Fruit fly (Drosophila melanogaster) whole organism, embryonic: ENCODE data around the gene CG14424.

Experiments used
- ATbp ChIP-seq: fragments of 200-800 bp; sonication (Bioruptor generic); optimal IDR thresholded peaks from 2 replicates; lab custom pipeline; 2017; ENCODE audit warnings: missing biosample characterization, mild to moderate bottlenecking, missing genetic modification characterization, missing genetic modification reagents
- Antp ChIP-seq: fragments of 200-800 bp; sonication (Bioruptor generic); optimal IDR thresholded peaks from 3 replicates; lab custom pipeline; 2016; ENCODE audit warnings: missing biosample characterization, missing genetic modification characterization
- CG1024 ChIP-seq: fragments of 200-800 bp; sonication (Bioruptor generic); IDR thresholded peaks from 2 replicates; pipeline ENCODE4 v1.3.6; 2022; ENCODE audit warnings: missing biosample characterization, missing genetic modification characterization
- CG10267 ChIP-seq: fragments of 200-800 bp; sonication (Bioruptor generic); optimal IDR thresholded peaks from 2 replicates; lab custom pipeline; 2018; ENCODE audit warnings: missing biosample characterization, mild to moderate bottlenecking, missing genetic modification characterization, moderate library complexity
- CG10654 ChIP-seq: fragments of 200-800 bp; sonication (Bioruptor generic); optimal IDR thresholded peaks from 2 replicates; lab custom pipeline; 2016; ENCODE audit warnings: missing biosample characterization, missing genetic modification characterization
- CG14965 ChIP-seq: fragments of 200-800 bp; sonication (Bioruptor generic); optimal IDR thresholded peaks from 2 replicates; lab custom pipeline; 2016; ENCODE audit warnings: missing biosample characterization, missing genetic modification characterization, borderline replicate concordance
- CG17359 ChIP-seq: fragments of 200-800 bp; sonication (Bioruptor generic); optimal IDR thresholded peaks from 3 replicates; lab custom pipeline; 2018; ENCODE audit warnings: missing biosample characterization, mild to moderate bottlenecking, missing genetic modification characterization, moderate library complexity
- CG17829 ChIP-seq: fragments of 200-800 bp; optimal IDR thresholded peaks from 2 replicates; lab custom pipeline; 2019; ENCODE audit warnings: missing biosample characterization, mild to moderate bottlenecking, missing genetic modification characterization, moderate library complexity
- CG1832 ChIP-seq: fragments of 200-800 bp; sonication (Bioruptor generic); optimal IDR thresholded peaks from 2 replicates; lab custom pipeline; 2017; ENCODE audit warnings: missing biosample characterization, mild to moderate bottlenecking, missing genetic modification characterization, inconsistent platforms
- CG18764 ChIP-seq: fragments of 200-800 bp; sonication (Bioruptor generic); optimal IDR thresholded peaks from 3 replicates; lab custom pipeline; 2016; ENCODE audit warnings: missing biosample characterization, missing genetic modification characterization
- CG2129 ChIP-seq: fragments of 200-800 bp; sonication (Bioruptor generic); IDR thresholded peaks from 2 replicates; pipeline ENCODE4 v1.3.6; 2022; ENCODE audit warnings: missing biosample characterization, missing genetic modification characterization; ENCODE audit not compliant: partially characterized antibody
- CG2199 ChIP-seq: fragments of 200-800 bp; sonication (Bioruptor generic); IDR thresholded peaks from 3 replicates; pipeline ENCODE4 v1.3.6; 2022; ENCODE audit warnings: missing biosample characterization, missing genetic modification characterization
- CG2678 ChIP-seq: fragments of 200-800 bp; sonication (Bioruptor generic); optimal IDR thresholded peaks from 3 replicates; lab custom pipeline; 2019; ENCODE audit warnings: missing biosample characterization, mild to moderate bottlenecking, missing genetic modification characterization, moderate library complexity
- CG2875 ChIP-seq: fragments of 200-800 bp; sonication (Bioruptor generic); optimal IDR thresholded peaks from 2 replicates; lab custom pipeline; 2017; ENCODE audit warnings: missing biosample characterization, mild to moderate bottlenecking, missing genetic modification characterization, missing genetic modification reagents
- CG7357 ChIP-seq: fragments of 200-800 bp; sonication (Bioruptor generic); IDR thresholded peaks from 3 replicates; pipeline ENCODE4 v1.3.6; 2022; ENCODE audit warnings: missing biosample characterization, missing genetic modification characterization
- CG7372 ChIP-seq: fragments of 200-800 bp; sonication (Bioruptor generic); IDR thresholded peaks from 2 replicates; pipeline ENCODE4 v1.3.6; 2022; ENCODE audit warnings: missing biosample characterization, missing genetic modification characterization
- CG8765 ChIP-seq: fragments of 200-800 bp; sonication (Bioruptor generic); IDR thresholded peaks from 2 replicates; pipeline ENCODE4 v1.3.6; 2022; ENCODE audit warnings: missing biosample characterization, missing genetic modification characterization
- CG9797 ChIP-seq: fragments of 200-800 bp; sonication (Bioruptor generic); optimal IDR thresholded peaks from 3 replicates; lab custom pipeline; 2018; ENCODE audit warnings: missing biosample characterization, mild to moderate bottlenecking, missing genetic modification characterization
- Camta ChIP-seq: fragments of 200-800 bp; sonication (Bioruptor generic); optimal IDR thresholded peaks from 2 replicates; lab custom pipeline; 2016; ENCODE audit warnings: missing biosample characterization, missing genetic modification characterization
- GATAe ChIP-seq: fragments of 200-800 bp; sonication (Bioruptor generic); conservative IDR thresholded peaks from 2 replicates; pipeline ENCODE4 v1.3.6; 2022; ENCODE audit warnings: missing biosample characterization, missing genetic modification characterization
- Gsc ChIP-seq: fragments of 200-800 bp; sonication (Bioruptor generic); IDR thresholded peaks from 2 replicates; pipeline ENCODE4 v1.3.6; 2022; ENCODE audit warnings: missing biosample characterization, missing genetic modification characterization
- Lhr ChIP-seq: fragments of 200-800 bp; sonication (Bioruptor generic); optimal IDR thresholded peaks from 3 replicates; lab custom pipeline; 2017; ENCODE audit warnings: mild to moderate bottlenecking, missing biosample characterization, missing genetic modification reagents, missing genetic modification characterization
- MESR4 ChIP-seq: fragments of 200-800 bp; sonication (Bioruptor generic); optimal IDR thresholded peaks from 2 replicates; lab custom pipeline; 2018; ENCODE audit warnings: missing biosample characterization, mild to moderate bottlenecking, missing genetic modification characterization, moderate library complexity
- Rx ChIP-seq: fragments of 200-800 bp; sonication (Bioruptor generic); IDR thresholded peaks from 2 replicates; pipeline ENCODE4 v1.3.6; 2022; ENCODE audit warnings: missing biosample characterization, missing genetic modification characterization
- Spps ChIP-seq: fragments of 200-800 bp; sonication (Bioruptor generic); optimal IDR thresholded peaks from 2 replicates; lab custom pipeline; 2018; ENCODE audit warnings: missing biosample characterization, mild to moderate bottlenecking, missing genetic modification characterization
- Ssrp ChIP-seq: fragments of 200-800 bp; sonication (Bioruptor generic); optimal IDR thresholded peaks from 2 replicates; lab custom pipeline; 2018; ENCODE audit warnings: missing biosample characterization, mild to moderate bottlenecking, missing genetic modification characterization, moderate library complexity
- Stat92E ChIP-seq, 3 experiments: fragments of >200 bp in 2 of 3; fragments of 200-800 bp in 1 of 3; sonication (Bioruptor generic) in 1 of 3; optimal IDR thresholded peaks; 2 replicates each; lab custom pipeline; 2017 to 2019; ENCODE audit warnings: missing biosample characterization in 3 of 3, missing genetic modification characterization in 3 of 3, mild to moderate bottlenecking in 1 of 3, moderate library complexity in 1 of 3
- Vsx1 ChIP-seq: fragments of 200-800 bp; sonication (Bioruptor generic); optimal IDR thresholded peaks from 2 replicates; lab custom pipeline; 2017; ENCODE audit warnings: missing biosample characterization, mild to moderate bottlenecking, missing genetic modification characterization, missing genetic modification reagents
- ab ChIP-seq: fragments of 200-800 bp; sonication (Bioruptor generic); optimal IDR thresholded peaks from 2 replicates; lab custom pipeline; 2016; ENCODE audit warnings: missing biosample characterization, missing genetic modification characterization
- ase ChIP-seq: fragments of 200-800 bp; sonication (Bioruptor generic); IDR thresholded peaks from 3 replicates; pipeline ENCODE4 v1.3.6; 2022; ENCODE audit warnings: missing biosample characterization, missing genetic modification characterization
- cas ChIP-seq: fragments of 200-800 bp; sonication (Bioruptor generic); IDR thresholded peaks from 2 replicates; pipeline ENCODE4 v1.3.6; 2022; ENCODE audit warnings: missing biosample characterization, missing genetic modification characterization
- croc ChIP-seq: fragments of 200-800 bp; sonication (Bioruptor generic); conservative IDR thresholded peaks from 3 replicates; pipeline ENCODE4 v1.3.6; 2022; ENCODE audit warnings: missing biosample characterization, missing genetic modification characterization
- danr ChIP-seq: fragments of 200-800 bp; sonication (Bioruptor generic); IDR thresholded peaks from 2 replicates; pipeline ENCODE4 v1.3.6; 2022; ENCODE audit warnings: missing biosample characterization, missing genetic modification characterization
- disco-r ChIP-seq: fragments of 200-800 bp; sonication (Bioruptor generic); optimal IDR thresholded peaks from 2 replicates; lab custom pipeline; 2016; ENCODE audit warnings: missing biosample characterization, missing genetic modification characterization
- gcm2 ChIP-seq: fragments of 200-800 bp; sonication (Bioruptor generic); optimal IDR thresholded peaks from 2 replicates; lab custom pipeline; 2016; ENCODE audit warnings: missing biosample characterization, missing genetic modification characterization
- gt ChIP-seq: fragments of 200-800 bp; sonication (Bioruptor generic); IDR thresholded peaks from 2 replicates; pipeline ENCODE4 v1.3.6; 2022; ENCODE audit warnings: missing biosample characterization, missing genetic modification characterization
- her ChIP-seq: fragments of 200-800 bp; sonication (Bioruptor generic); optimal IDR thresholded peaks from 2 replicates; lab custom pipeline; 2016; ENCODE audit warnings: missing biosample characterization, missing genetic modification characterization
- lilli ChIP-seq: fragments of 200-800 bp; sonication (Bioruptor generic); optimal IDR thresholded peaks from 3 replicates; lab custom pipeline; 2016; ENCODE audit warnings: missing biosample characterization, missing genetic modification characterization
- lov ChIP-seq, 2 experiments: fragments of 200-800 bp in 1 of 2; fragments of >200 bp in 1 of 2; sonication (Bioruptor generic) in 1 of 2; IDR thresholded peaks in 1 of 2; optimal IDR thresholded peaks in 1 of 2; 2 replicates in 1 of 2; 3 replicates in 1 of 2; pipeline versions ENCODE4 v1.3.6 to Lab custom; 2017 to 2022; ENCODE audit warnings: missing biosample characterization in 1 of 2, missing genetic modification characterization in 1 of 2
- oc ChIP-seq: fragments of 200-800 bp; sonication (Bioruptor generic); optimal IDR thresholded peaks from 2 replicates; lab custom pipeline; 2018; ENCODE audit warnings: missing biosample characterization, mild to moderate bottlenecking, missing genetic modification characterization, moderate library complexity
- pan ChIP-seq, 4 experiments: fragments of >200 bp in 3 of 4; fragments of 200-800 bp in 1 of 4; sonication (Bioruptor generic) in 1 of 4; optimal IDR thresholded peaks in 3 of 4; IDR thresholded peaks in 1 of 4; 2 replicates each; pipeline versions ENCODE4 v1.3.6 to Lab custom; 2017 to 2022; ENCODE audit warnings: missing biosample characterization in 2 of 4, missing genetic modification characterization in 2 of 4, mixed read lengths in 1 of 4
- prd ChIP-seq, 3 experiments: fragments of >200 bp in 2 of 3; fragments of 200-800 bp in 1 of 3; sonication (Bioruptor generic) in 1 of 3; optimal IDR thresholded peaks in 2 of 3; IDR thresholded peaks in 1 of 3; 2 replicates in 2 of 3; 3 replicates in 1 of 3; pipeline versions ENCODE4 v1.3.6 to Lab custom; 2017 to 2022; ENCODE audit warnings: missing biosample characterization in 1 of 3, missing genetic modification characterization in 1 of 3
- psq ChIP-seq: fragments of 200-800 bp; sonication (Bioruptor generic); optimal IDR thresholded peaks from 2 replicates; lab custom pipeline; 2017; ENCODE audit warnings: missing biosample characterization, missing genetic modification characterization
- rib ChIP-seq: fragments of 200-800 bp; sonication (Bioruptor generic); IDR thresholded peaks from 2 replicates; pipeline ENCODE4 v1.3.6; 2022; ENCODE audit warnings: missing biosample characterization, missing genetic modification characterization
- shn ChIP-seq: fragments of 200-800 bp; sonication (Bioruptor generic); optimal IDR thresholded peaks from 3 replicates; lab custom pipeline; 2016; ENCODE audit warnings: missing biosample characterization, missing genetic modification characterization
- tgo ChIP-seq: fragments of 200-800 bp; sonication (Bioruptor generic); IDR thresholded peaks from 3 replicates; pipeline ENCODE4 v1.3.6; 2022; ENCODE audit warnings: missing biosample characterization, missing genetic modification characterization
- tll ChIP-seq, 2 experiments: fragments of 200-800 bp in 1 of 2; fragments of >200 bp in 1 of 2; sonication (Bioruptor generic) in 1 of 2; optimal IDR thresholded peaks; 2 replicates each; lab custom pipeline; 2017 to 2019; ENCODE audit warnings: missing biosample characterization in 2 of 2, missing genetic modification characterization in 2 of 2, mild to moderate bottlenecking in 1 of 2, moderate library complexity in 1 of 2
- twi ChIP-seq: fragments of 200-800 bp; optimal IDR thresholded peaks from 2 replicates; lab custom pipeline; 2019; ENCODE audit warnings: missing biosample characterization, mild to moderate bottlenecking, missing genetic modification characterization, moderate library complexity
- z ChIP-seq: fragments of 200-800 bp; sonication (Bioruptor generic); IDR thresholded peaks from 3 replicates; pipeline ENCODE4 v1.3.6; 2022; ENCODE audit warnings: missing biosample characterization, missing genetic modification characterization

Gene CG14424

DNA sequence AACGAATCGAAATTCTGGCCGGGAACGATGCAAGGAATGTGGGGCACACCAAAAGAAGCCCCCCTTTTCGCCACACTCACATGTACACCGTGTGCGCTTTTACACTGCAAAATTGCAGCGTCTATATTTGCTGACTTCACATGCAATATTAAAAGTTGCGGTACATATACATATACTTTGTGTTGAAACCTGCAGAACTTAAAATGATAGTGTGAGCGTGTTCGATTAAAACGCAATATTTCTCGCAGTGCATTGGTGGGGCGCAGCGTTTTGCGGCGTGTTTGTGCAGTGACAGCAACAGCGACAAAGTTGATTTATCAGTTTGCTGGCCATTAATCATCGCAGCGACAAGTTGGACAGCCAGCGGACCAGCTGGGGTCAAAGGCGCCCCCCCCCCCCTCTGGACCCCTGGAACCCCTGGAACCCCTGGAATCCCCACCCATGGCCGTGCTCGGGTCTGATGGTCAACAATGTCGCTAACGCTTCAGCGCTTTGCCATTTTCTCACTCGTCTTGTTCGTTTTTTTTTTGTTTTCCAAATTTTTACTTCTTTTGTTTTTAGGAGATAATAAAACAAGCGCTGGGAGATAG is 19.9 kb downstream of the CG14424 start (continued):
- TF ChIP-seq Antp (GFP tag; lab: Kevin White, UChicago) (no peak), CG10267 (tag; lab: Kevin White, UChicago) (no peak), ab (GFP tag; lab: Kevin White, UChicago) (no peak), her (GFP tag; lab: Kevin White, UChicago) (no peak), gt (GFP tag; lab: Robert Waterston, UW) (no peak), CG1832 (GFP tag; lab: Kevin White, UChicago) (no peak), cas (GFP tag; lab: Robert Waterston, UW) (no peak), pan (optimal IDR thresholded peaks at IDR 0.05; lab: Kevin White, UChicago) (no peak), pan (GFP tag; optimal IDR thresholded peaks at IDR 0.05 in 1 of 2, IDR thresholded peaks at IDR 0.05 in 1 of 2) (no peak), rib (GFP tag; lab: Robert Waterston, UW) (no peak), lilli (no peak), Spps (tag; lab: Kevin White, UChicago) (no peak), disco-r (GFP tag; lab: Kevin White, UChicago) (no peak), CG2129 (GFP tag; lab: Robert Waterston, UW) (no peak), CG2678 (peak; percentile 4), CG10654 (GFP tag; lab: Kevin White, UChicago) (no peak), psq (GFP tag; lab: Kevin White, UChicago) (no peak), Rx (GFP tag; lab: Robert Waterston, UW) (no peak), ase (GFP tag; lab: Robert Waterston, UW) (no peak), Lhr (no peak), CG17359 (tag; lab: Kevin White, UChicago) (peak; percentile 12), tgo (GFP tag; lab: Robert Waterston, UW) (no peak), gcm2 (GFP tag; lab: Kevin White, UChicago) (no peak), Ssrp (tag; lab: Kevin White, UChicago) (no peak), Camta (GFP tag; lab: Kevin White, UChicago) (no peak), CG17829 (no peak), CG2875 (GFP tag; lab: Kevin White, UChicago) (no peak), CG8765 (no peak), lov (optimal IDR thresholded peaks at IDR 0.05; lab: Kevin White, UChicago) (no peak), lov (GFP tag; IDR thresholded peaks at IDR 0.05; lab: Robert Waterston, UW) (no peak), CG2199 (GFP tag; lab: Robert Waterston, UW) (no peak), twi (tag; lab: Kevin White, UChicago) (no peak), MESR4 (GFP tag; lab: Kevin White, UChicago) (no peak), Gsc (GFP tag; lab: Robert Waterston, UW) (no peak), prd (optimal IDR thresholded peaks at IDR 0.05; lab: Kevin White, UChicago) (no peak), prd (GFP tag; IDR thresholded peaks at IDR 0.05; lab: Robert Waterston, UW) (peak; percentile 35; the same call in 1 of the 3 replicates), CG7372 (0 out of 2 replicates have a peak, but pooled peaks have one; percentile 9), GATAe (GFP tag; lab: Robert Waterston, UW) (no peak), Stat92E (GFP tag; optimal IDR thresholded peaks at IDR 0.05; lab: Kevin White, UChicago) (no peak), z (GFP tag; lab: Robert Waterston, UW) (no peak), CG18764 (no peak), CG7357 (GFP tag; lab: Robert Waterston, UW) (no peak), ATbp (GFP tag; lab: Kevin White, UChicago) (peak; percentile 12), CG14965 (no peak), danr (GFP tag; lab: Robert Waterston, UW) (no peak), CG1024 (GFP tag; lab: Robert Waterston, UW) (no peak), shn (GFP tag; lab: Kevin White, UChicago) (no peak), Vsx1 (GFP tag; lab: Kevin White, UChicago) (no peak), croc (GFP tag; lab: Robert Waterston, UW) (no peak), tll (GFP tag; optimal IDR thresholded peaks at IDR 0.05; lab: Kevin White, UChicago) (no peak), oc (tag; lab: Kevin White, UChicago) (no peak), CG9797 (GFP tag; lab: Kevin White, UChicago) (no peak)
